Fruit fly (Drosophila melanogaster) whole organism, adult: ENCODE measurements around the gene CG13065.

ENCODE experiments used
- CG11617 ChIP-seq: fragments of 200-800 bp; sonication (Bioruptor generic); optimal IDR thresholded peaks from 2 replicates; lab custom pipeline; 2017; ENCODE audit warnings: mild to moderate bottlenecking, missing biosample characterization, missing genetic modification reagents, missing genetic modification characterization
- CG12768 ChIP-seq: fragments of 200-800 bp; sonication (Bioruptor generic); optimal IDR thresholded peaks from 2 replicates; lab custom pipeline; 2017; ENCODE audit warnings: missing biosample characterization, missing genetic modification characterization, mild to moderate bottlenecking, moderate library complexity, missing genetic modification reagents
- CG14711 ChIP-seq: fragments of 200-800 bp; sonication (Bioruptor generic); optimal IDR thresholded peaks from 2 replicates; lab custom pipeline; 2018; ENCODE audit warnings: missing biosample characterization, mild to moderate bottlenecking, missing genetic modification characterization, moderate library complexity
- CG1620 ChIP-seq: fragments of 200-800 bp; sonication (Bioruptor generic); optimal IDR thresholded peaks from 2 replicates; lab custom pipeline; 2016; ENCODE audit warnings: missing biosample characterization, missing genetic modification characterization
- CG33017 ChIP-seq: fragments of 200-800 bp; sonication (Bioruptor generic); optimal IDR thresholded peaks from 2 replicates; lab custom pipeline; 2018; ENCODE audit warnings: missing biosample characterization, mild to moderate bottlenecking, missing genetic modification characterization, moderate library complexity
- CG5204 ChIP-seq: fragments of 200-800 bp; sonication (Bioruptor generic); optimal IDR thresholded peaks from 2 replicates; lab custom pipeline; 2016; ENCODE audit warnings: missing biosample characterization, missing genetic modification characterization
- CG7045 ChIP-seq: fragments of 200-800 bp; sonication (Bioruptor generic); optimal IDR thresholded peaks from 2 replicates; lab custom pipeline; 2017; ENCODE audit warnings: missing biosample characterization, mild to moderate bottlenecking, missing genetic modification characterization
- CG7101 ChIP-seq: fragments of 200-800 bp; sonication (Bioruptor generic); optimal IDR thresholded peaks from 2 replicates; lab custom pipeline; 2018; ENCODE audit warnings: missing biosample characterization, mild to moderate bottlenecking, missing genetic modification characterization, moderate library complexity
- Clk ChIP-seq: fragments of 200-800 bp; sonication (Bioruptor generic); optimal IDR thresholded peaks from 2 replicates; lab custom pipeline; 2017; ENCODE audit warnings: missing biosample characterization, missing genetic modification characterization
- Crg-1 ChIP-seq: fragments of 200-800 bp; sonication (Bioruptor generic); optimal IDR thresholded peaks from 2 replicates; lab custom pipeline; 2016; ENCODE audit warnings: missing biosample characterization, missing genetic modification characterization
- Hr96 ChIP-seq: fragments of 200-800 bp; sonication (Bioruptor generic); optimal IDR thresholded peaks from 2 replicates; lab custom pipeline; 2016; ENCODE audit warnings: missing biosample characterization, missing genetic modification characterization
- Mnt ChIP-seq: fragments of 200-800 bp; sonication (Bioruptor generic); optimal IDR thresholded peaks from 2 replicates; lab custom pipeline; 2016; ENCODE audit warnings: missing biosample characterization, mild to moderate bottlenecking, missing genetic modification characterization
- bab1 ChIP-seq: fragments of 200-800 bp; sonication (Bioruptor generic); optimal IDR thresholded peaks from 3 replicates; lab custom pipeline; 2019; ENCODE audit warnings: missing biosample characterization, mild to moderate bottlenecking, missing genetic modification characterization, moderate library complexity
- cic ChIP-seq: fragments of 200-800 bp; sonication (Bioruptor generic); optimal IDR thresholded peaks from 2 replicates; lab custom pipeline; 2017; ENCODE audit warnings: missing biosample characterization, mild to moderate bottlenecking, missing genetic modification characterization, moderate library complexity
- cnc ChIP-seq, 2 experiments: fragments of >200 bp; optimal IDR thresholded peaks; 2 replicates each; lab custom pipeline; 2017
- kay ChIP-seq: fragments of 200-800 bp; sonication (Bioruptor generic); peaks from one replicate; lab custom pipeline; 2016; ENCODE audit warnings: missing biosample characterization, missing genetic modification characterization, borderline replicate concordance
- ovo ChIP-seq: fragments of 200-800 bp; sonication (Bioruptor generic); optimal IDR thresholded peaks from 2 replicates; lab custom pipeline; 2016; ENCODE audit warnings: missing biosample characterization, missing genetic modification characterization
- pad ChIP-seq: fragments of 200-800 bp; sonication (Bioruptor generic); optimal IDR thresholded peaks from 3 replicates; lab custom pipeline; 2017; ENCODE audit warnings: missing biosample characterization, missing genetic modification characterization, mild to moderate bottlenecking, moderate library complexity, missing genetic modification reagents
- tj ChIP-seq: fragments of 200-800 bp; sonication (Bioruptor generic); optimal IDR thresholded peaks from 3 replicates; lab custom pipeline; 2017; ENCODE audit warnings: missing biosample characterization, mild to moderate bottlenecking, missing genetic modification characterization, moderate library complexity
- toe ChIP-seq: fragments of 200-800 bp; sonication (Bioruptor generic); optimal IDR thresholded peaks from 2 replicates; lab custom pipeline; 2016; ENCODE audit warnings: missing biosample characterization, missing genetic modification characterization

CG13065 gene

DNA sequence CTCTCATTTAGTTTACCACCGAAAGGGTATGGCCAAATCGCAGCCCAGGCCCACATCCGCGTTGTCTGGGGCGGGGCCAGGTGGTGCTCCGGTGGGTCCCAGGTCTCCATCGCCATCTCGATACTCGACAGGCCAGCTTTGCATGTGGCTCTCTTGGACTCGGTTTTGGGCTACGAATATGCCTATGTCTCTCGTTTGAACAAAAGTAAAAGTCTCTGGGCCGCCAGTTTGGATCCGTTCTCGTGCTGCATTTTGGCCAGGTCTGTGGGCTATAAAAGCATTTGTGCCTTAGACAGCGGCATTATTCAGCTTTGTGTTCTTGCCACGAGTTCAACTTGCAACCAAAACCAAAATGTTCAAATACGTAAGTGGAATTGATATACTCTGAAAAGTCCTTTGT is at the start of gene CG13065:
Gene CG13065, plus strand, starts transcription at position 301 of the 400 bp plus-strand sequence.
- TF ChIP-seq Mnt, result no peak
- TF ChIP-seq tj, result no peak
- TF ChIP-seq toe, result no peak
- TF ChIP-seq Clk (GFP tag; lab: Kevin White, UChicago), result no peak
- no peak for TF ChIP-seq CG7101 (tag; lab: Kevin White, UChicago)
- no peak for TF ChIP-seq Crg-1 (GFP tag; lab: Kevin White, UChicago)
- TF ChIP-seq CG7045, result no peak
- no peak for TF ChIP-seq CG33017 (tag; lab: Kevin White, UChicago)

DNA sequence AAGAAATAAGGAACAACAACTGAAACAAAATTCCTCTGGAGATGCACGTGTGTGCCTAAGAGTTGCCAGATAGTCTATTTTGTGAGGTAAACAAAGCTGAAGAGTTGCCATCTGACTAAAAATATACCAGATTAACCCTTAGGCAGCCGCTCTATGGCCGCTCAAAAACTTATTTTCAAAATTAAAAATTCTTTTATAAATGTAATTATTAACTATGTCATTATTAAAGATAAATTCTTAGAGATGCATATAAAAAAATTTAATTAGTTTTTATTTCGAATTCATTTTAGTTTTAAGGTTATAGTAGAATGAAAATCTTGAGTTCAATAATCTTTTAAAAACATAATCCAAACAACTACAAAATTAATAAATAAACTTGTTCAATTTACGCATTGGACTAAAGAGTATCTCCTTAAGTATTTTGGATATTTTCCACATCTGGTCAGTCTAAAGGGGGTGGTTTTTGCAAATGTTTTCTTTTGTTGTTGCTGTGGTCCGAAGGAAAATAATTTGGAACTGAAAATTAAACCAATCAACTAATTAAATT is 48.5 kb upstream of the CG13065 start, which contains the start of gene Tmx3:
Gene Tmx3, plus strand, starts transcription at position 442 of the 547 bp plus-strand sequence.
- TF ChIP-seq CG5204 (GFP tag; lab: Kevin White, UChicago) (peak; percentile 62), toe (peak; percentile 70), cnc (optimal IDR thresholded peaks at IDR 0.05; lab: Kevin White, UChicago) (no peak), CG1620 (GFP tag; lab: Kevin White, UChicago) (peak; percentile 69), kay (peak; percentile 13), Hr96 (GFP tag; lab: Kevin White, UChicago) (no peak), cic (GFP tag; lab: Kevin White, UChicago) (peak; percentile 43), CG14711 (tag; lab: Kevin White, UChicago) (peak; percentile 89), Clk (GFP tag; lab: Kevin White, UChicago) (peak; percentile 36), CG33017 (tag; lab: Kevin White, UChicago) (peak; percentile 92), Mnt (peak; percentile 98), bab1 (GFP tag; lab: Kevin White, UChicago) (peak; percentile 75), tj (peak; percentile 54), ovo (peak; percentile 52), CG7101 (tag; lab: Kevin White, UChicago) (peak; percentile 93), CG11617 (GFP tag; lab: Kevin White, UChicago) (peak; percentile 81), CG12768 (GFP tag; lab: Kevin White, UChicago) (peak; percentile 76), Crg-1 (GFP tag; lab: Kevin White, UChicago) (peak; percentile 85), pad (GFP tag; lab: Kevin White, UChicago) (peak; percentile 58), CG7045 (peak; percentile 86)

DNA sequence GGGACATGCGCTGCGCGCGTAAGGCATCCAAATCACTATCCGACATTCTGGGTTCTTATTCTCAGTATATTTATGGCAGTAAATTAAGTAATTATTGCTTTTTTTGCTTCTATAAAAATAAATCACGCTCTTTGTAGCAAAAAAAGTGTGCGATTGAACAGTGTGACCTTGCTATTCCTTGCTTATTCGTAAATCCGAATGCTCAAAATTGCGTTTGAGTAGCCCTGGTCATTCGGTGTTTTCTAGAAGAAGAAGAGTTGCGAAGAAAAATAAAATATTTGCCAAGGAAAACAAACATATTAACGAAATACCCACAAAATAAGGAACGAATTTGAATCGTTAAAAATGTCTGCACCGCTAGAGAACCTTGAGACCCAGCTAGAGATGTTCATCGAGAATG is 45.4 kb upstream of the CG13065 start, which contains the start of the genes PDCD-5 and MED10:
Gene PDCD-5, minus strand, starts transcription at position 182 of the 400 bp plus-strand sequence.
Gene MED10, plus strand, starts transcription at position 228 of the 400 bp plus-strand sequence.
- peak; percentile 11 for TF ChIP-seq CG7101 (tag; lab: Kevin White, UChicago)
- peak; percentile 70 for TF ChIP-seq bab1 (GFP tag; lab: Kevin White, UChicago)
- peak; percentile 28 for TF ChIP-seq cic (GFP tag; lab: Kevin White, UChicago)
- TF ChIP-seq CG14711 (tag; lab: Kevin White, UChicago), result peak; percentile 40
- TF ChIP-seq CG7045, result no peak
- peak; percentile 54 for TF ChIP-seq Mnt
- peak; percentile 19 for TF ChIP-seq CG1620 (GFP tag; lab: Kevin White, UChicago)
- no peak for TF ChIP-seq toe

DNA sequence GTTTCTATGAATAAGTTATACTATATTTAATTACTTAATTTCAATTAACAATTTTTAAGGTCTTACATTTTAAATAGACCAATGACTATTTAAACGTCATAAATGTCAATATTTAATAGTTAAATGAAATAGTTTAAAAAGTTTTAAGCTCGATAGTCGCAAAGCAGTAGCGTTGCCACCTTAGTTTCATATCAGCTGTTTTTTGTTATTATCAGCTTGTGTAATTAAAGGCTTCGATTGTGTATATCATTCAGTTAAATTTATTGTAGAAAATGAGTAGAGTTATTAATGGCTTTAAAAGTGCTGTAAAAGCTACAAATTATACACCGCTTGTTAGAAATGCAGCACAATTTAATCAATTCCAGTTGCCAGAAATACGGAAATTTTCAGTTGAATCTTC is 44.3 kb upstream of the CG13065 start, which contains the start of gene Hsc20:
Gene Hsc20, plus strand, starts transcription at position 204 of the 400 bp plus-strand sequence.
- TF ChIP-seq bab1 (GFP tag; lab: Kevin White, UChicago), result peak; percentile 10
- TF ChIP-seq CG7101 (tag; lab: Kevin White, UChicago), result no peak
- no peak for TF ChIP-seq CG14711 (tag; lab: Kevin White, UChicago)
- no peak for TF ChIP-seq CG33017 (tag; lab: Kevin White, UChicago)
- TF ChIP-seq tj, result no peak
- no peak for TF ChIP-seq cic (GFP tag; lab: Kevin White, UChicago)
- no peak for TF ChIP-seq Hr96 (GFP tag; lab: Kevin White, UChicago)
- TF ChIP-seq cnc (optimal IDR thresholded peaks at IDR 0.05; lab: Kevin White, UChicago), result no peak
- no peak for TF ChIP-seq Mnt
- TF ChIP-seq kay, result peak; percentile 9
- no peak for TF ChIP-seq CG7045
- TF ChIP-seq CG1620 (GFP tag; lab: Kevin White, UChicago), result no peak
- no peak for TF ChIP-seq ovo
- TF ChIP-seq CG12768 (GFP tag; lab: Kevin White, UChicago), result no peak
- no peak for TF ChIP-seq CG5204 (GFP tag; lab: Kevin White, UChicago)

DNA sequence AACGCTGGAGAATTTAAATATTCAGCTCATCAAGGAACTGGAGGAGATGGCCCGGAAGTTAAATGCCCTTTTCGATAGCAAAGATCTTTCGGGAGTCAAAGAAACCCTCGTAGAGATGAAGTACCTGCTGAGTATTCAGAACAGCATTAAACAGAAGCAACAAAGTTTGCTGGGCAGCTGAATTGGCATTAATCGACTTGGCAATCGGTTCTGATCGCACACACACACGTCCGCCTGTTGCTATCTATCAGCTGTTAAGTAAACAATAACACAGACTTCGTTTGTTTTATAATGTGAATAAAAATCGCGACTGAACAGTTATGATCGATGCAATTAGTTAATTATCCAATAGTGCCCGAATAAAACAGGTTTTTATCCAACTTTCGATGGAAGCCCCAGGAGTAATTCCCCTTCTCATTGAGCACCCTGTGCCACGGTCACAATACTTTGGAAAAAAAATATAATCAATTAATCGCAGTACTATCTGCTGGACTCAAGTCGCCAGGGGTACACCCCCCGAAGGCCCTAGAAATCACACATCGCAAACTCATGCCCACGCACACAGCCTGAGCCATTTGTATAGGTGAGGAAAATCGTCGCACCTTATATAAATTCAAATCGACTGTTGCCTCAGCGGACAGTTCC is 43.3 kb upstream of the CG13065 start:
- TF ChIP-seq tj, result peak; percentile 79
- peak; percentile 21 for TF ChIP-seq toe
- TF ChIP-seq cic (GFP tag; lab: Kevin White, UChicago), result peak; percentile 65
- TF ChIP-seq CG7045, result peak; percentile 16
- TF ChIP-seq Crg-1 (GFP tag; lab: Kevin White, UChicago), result no peak
- peak; percentile 28 for TF ChIP-seq CG33017 (tag; lab: Kevin White, UChicago)
- no peak for TF ChIP-seq CG5204 (GFP tag; lab: Kevin White, UChicago)
- peak; percentile 61 for TF ChIP-seq CG11617 (GFP tag; lab: Kevin White, UChicago)
- no peak for TF ChIP-seq bab1 (GFP tag; lab: Kevin White, UChicago)
- TF ChIP-seq CG7101 (tag; lab: Kevin White, UChicago), result peak; percentile 48
- TF ChIP-seq ovo, result peak; percentile 34
- TF ChIP-seq kay, result peak; percentile 89
- TF ChIP-seq cnc (optimal IDR thresholded peaks at IDR 0.05; lab: Kevin White, UChicago), result peak in 1 of 2 experiments; percentile 53
- TF ChIP-seq CG1620 (GFP tag; lab: Kevin White, UChicago), result no peak
- TF ChIP-seq Mnt, result peak; percentile 43
- TF ChIP-seq CG12768 (GFP tag; lab: Kevin White, UChicago), result peak; percentile 70
- peak; percentile 23 for TF ChIP-seq CG14711 (tag; lab: Kevin White, UChicago)
